Fruit fly (Drosophila melanogaster) whole organism, embryonic: ENCODE data around the gene CG3626.

Source experiments
- CG15601 ChIP-seq: fragments of 200-800 bp; sonication (Bioruptor generic); optimal IDR thresholded peaks from 3 replicates; lab custom pipeline; 2019; ENCODE audit warnings: missing biosample characterization, mild to moderate bottlenecking, missing genetic modification characterization, moderate library complexity
- CG17328 ChIP-seq: fragments of 200-800 bp; sonication (Bioruptor generic); IDR thresholded peaks from 2 replicates; pipeline ENCODE4 v1.3.6; 2022; ENCODE audit warnings: missing biosample characterization, missing genetic modification characterization
- CG17912 ChIP-seq: fragments of 200-800 bp; sonication (Bioruptor generic); optimal IDR thresholded peaks from 2 replicates; lab custom pipeline; 2018; ENCODE audit warnings: missing biosample characterization, mild to moderate bottlenecking, missing genetic modification characterization
- CG18262 ChIP-seq: fragments of 200-800 bp; optimal IDR thresholded peaks from 3 replicates; lab custom pipeline; 2019; ENCODE audit warnings: missing biosample characterization, mild to moderate bottlenecking, missing genetic modification characterization, moderate library complexity
- CG31365 ChIP-seq: fragments of 200-800 bp; sonication (Bioruptor generic); optimal IDR thresholded peaks from 2 replicates; lab custom pipeline; 2018; ENCODE audit warnings: missing biosample characterization, mild to moderate bottlenecking, missing genetic modification characterization
- CG4282 ChIP-seq: fragments of 200-800 bp; sonication (Bioruptor generic); optimal IDR thresholded peaks from 2 replicates; lab custom pipeline; 2016; ENCODE audit warnings: missing biosample characterization, missing genetic modification characterization
- CG4730 ChIP-seq: fragments of 200-800 bp; sonication (Bioruptor generic); IDR thresholded peaks from 2 replicates; pipeline ENCODE4 v1.3.6; 2022; ENCODE audit warnings: missing biosample characterization, missing genetic modification characterization
- CG7271 ChIP-seq: fragments of 200-800 bp; sonication (Bioruptor generic); optimal IDR thresholded peaks from 2 replicates; lab custom pipeline; 2018; ENCODE audit warnings: missing biosample characterization, mild to moderate bottlenecking, missing genetic modification characterization, moderate library complexity
- CG8089 ChIP-seq: fragments of 200-800 bp; sonication (Bioruptor generic); optimal IDR thresholded peaks from 3 replicates; lab custom pipeline; 2016; ENCODE audit warnings: missing biosample characterization, missing genetic modification characterization
- CG9215 ChIP-seq: fragments of 200-800 bp; sonication (Bioruptor generic); IDR thresholded peaks from 2 replicates; pipeline ENCODE4 v1.3.6; 2022; ENCODE audit warnings: missing biosample characterization, missing genetic modification characterization
- CG9609 ChIP-seq: fragments of 200-800 bp; sonication (Bioruptor generic); optimal IDR thresholded peaks from 3 replicates; lab custom pipeline; 2016; ENCODE audit warnings: missing biosample characterization, missing genetic modification characterization
- CG9797 ChIP-seq: fragments of 200-800 bp; sonication (Bioruptor generic); optimal IDR thresholded peaks from 3 replicates; lab custom pipeline; 2018; ENCODE audit warnings: missing biosample characterization, mild to moderate bottlenecking, missing genetic modification characterization
- CG9876 ChIP-seq: fragments of 200-800 bp; sonication (Bioruptor generic); optimal IDR thresholded peaks from 2 replicates; lab custom pipeline; 2016; ENCODE audit warnings: missing biosample characterization, missing genetic modification characterization
- CHES-1-like ChIP-seq: fragments of 200-800 bp; sonication (Bioruptor generic); optimal IDR thresholded peaks from 2 replicates; lab custom pipeline; 2016; ENCODE audit warnings: missing biosample characterization, missing genetic modification characterization
- D19A ChIP-seq: fragments of 200-800 bp; optimal IDR thresholded peaks from 3 replicates; lab custom pipeline; 2019; ENCODE audit warnings: missing biosample characterization, mild to moderate bottlenecking, missing genetic modification characterization, moderate library complexity
- Deaf1 ChIP-seq: fragments of 200-800 bp; optimal IDR thresholded peaks from 3 replicates; lab custom pipeline; 2019; ENCODE audit warnings: missing biosample characterization, mild to moderate bottlenecking, missing genetic modification characterization, moderate library complexity
- Dip3 ChIP-seq: fragments of 200-800 bp; sonication (Bioruptor generic); optimal IDR thresholded peaks from 3 replicates; lab custom pipeline; 2016; ENCODE audit warnings: missing biosample characterization, missing genetic modification characterization
- Dll ChIP-seq: fragments of 200-800 bp; sonication (Bioruptor generic); IDR thresholded peaks from 4 replicates; pipeline ENCODE4 v1.3.6; 2022; ENCODE audit warnings: missing biosample characterization, missing genetic modification characterization; ENCODE audit not compliant: partially characterized antibody
- Dref ChIP-seq: fragments of 200-800 bp; sonication (Bioruptor generic); IDR thresholded peaks from 2 replicates; pipeline ENCODE4 v1.3.6; 2022; ENCODE audit warnings: missing biosample characterization, missing genetic modification characterization
- Elba2 ChIP-seq: fragments of 200-800 bp; sonication (Bioruptor generic); optimal IDR thresholded peaks from 3 replicates; lab custom pipeline; 2016; ENCODE audit warnings: missing biosample characterization, missing genetic modification characterization
- Ets97D ChIP-seq: fragments of 200-800 bp; sonication (Bioruptor generic); optimal IDR thresholded peaks from 3 replicates; lab custom pipeline; 2016; ENCODE audit warnings: missing biosample characterization, missing genetic modification characterization
- GATAe ChIP-seq: fragments of 200-800 bp; sonication (Bioruptor generic); conservative IDR thresholded peaks from 2 replicates; pipeline ENCODE4 v1.3.6; 2022; ENCODE audit warnings: missing biosample characterization, missing genetic modification characterization
- Mes4 ChIP-seq: fragments of 200-800 bp; sonication (Bioruptor generic); optimal IDR thresholded peaks from 2 replicates; lab custom pipeline; 2016; ENCODE audit warnings: missing biosample characterization, missing genetic modification characterization
- NC2β ChIP-seq: fragments of 200-800 bp; sonication (Bioruptor generic); optimal IDR thresholded peaks from 2 replicates; lab custom pipeline; 2016; ENCODE audit warnings: missing biosample characterization, missing genetic modification characterization
- Nf-YA ChIP-seq: fragments of 200-800 bp; sonication (Bioruptor generic); IDR thresholded peaks from 2 replicates; pipeline ENCODE4 v1.3.6; 2022; ENCODE audit warnings: missing biosample characterization, missing genetic modification characterization
- Nf-YC ChIP-seq: fragments of 200-800 bp; optimal IDR thresholded peaks from 3 replicates; lab custom pipeline; 2019; ENCODE audit warnings: missing biosample characterization, mild to moderate bottlenecking, missing genetic modification characterization, moderate library complexity
- Oaz ChIP-seq: fragments of 200-800 bp; sonication (Bioruptor generic); IDR thresholded peaks from 2 replicates; pipeline ENCODE4 v1.3.6; 2022; ENCODE audit warnings: missing biosample characterization, missing genetic modification characterization
- Rfx ChIP-seq: fragments of 200-800 bp; sonication (Bioruptor generic); IDR thresholded peaks from 2 replicates; pipeline ENCODE4 v1.3.6; 2022; ENCODE audit warnings: missing biosample characterization, missing genetic modification characterization
- YL-1 ChIP-seq: fragments of 200-800 bp; sonication (Bioruptor generic); optimal IDR thresholded peaks from 3 replicates; lab custom pipeline; 2017; ENCODE audit warnings: missing biosample characterization, mild to moderate bottlenecking, missing genetic modification characterization
- ac ChIP-seq: fragments of 200-800 bp; sonication (Bioruptor generic); optimal IDR thresholded peaks from 3 replicates; lab custom pipeline; 2017; ENCODE audit warnings: missing biosample characterization, mild to moderate bottlenecking, missing genetic modification characterization
- ato ChIP-seq: fragments of 200-800 bp; sonication (Bioruptor generic); IDR thresholded peaks from 2 replicates; pipeline ENCODE4 v1.3.6; 2022; ENCODE audit warnings: missing biosample characterization, missing genetic modification characterization; ENCODE audit not compliant: partially characterized antibody
- br ChIP-seq: fragments of >200 bp; optimal IDR thresholded peaks from 2 replicates; lab custom pipeline; 2017
- ci ChIP-seq: fragments of 200-800 bp; sonication (Bioruptor generic); IDR thresholded peaks from 3 replicates; pipeline ENCODE4 v1.3.6; 2022; ENCODE audit warnings: missing biosample characterization, missing genetic modification characterization
- croc ChIP-seq: fragments of 200-800 bp; sonication (Bioruptor generic); conservative IDR thresholded peaks from 3 replicates; pipeline ENCODE4 v1.3.6; 2022; ENCODE audit warnings: missing biosample characterization, missing genetic modification characterization
- crp ChIP-seq, 2 experiments: fragments of 200-800 bp; sonication (Bioruptor generic); optimal IDR thresholded peaks; 2 replicates in 1 of 2; 3 replicates in 1 of 2; lab custom pipeline; 2017; ENCODE audit warnings: missing biosample characterization in 2 of 2, missing genetic modification characterization in 2 of 2, mild to moderate bottlenecking in 1 of 2, moderate library complexity in 1 of 2
- disco-r ChIP-seq: fragments of 200-800 bp; sonication (Bioruptor generic); optimal IDR thresholded peaks from 2 replicates; lab custom pipeline; 2016; ENCODE audit warnings: missing biosample characterization, missing genetic modification characterization
- dmrt11E ChIP-seq: fragments of 200-800 bp; sonication (Bioruptor generic); optimal IDR thresholded peaks from 3 replicates; lab custom pipeline; 2018; ENCODE audit warnings: missing biosample characterization, mild to moderate bottlenecking, missing genetic modification characterization, moderate library complexity
- ewg ChIP-seq: fragments of 200-800 bp; sonication (Bioruptor generic); optimal IDR thresholded peaks from 3 replicates; lab custom pipeline; 2017; ENCODE audit warnings: mild to moderate bottlenecking, missing biosample characterization, missing genetic modification reagents, missing genetic modification characterization
- gcm2 ChIP-seq: fragments of 200-800 bp; sonication (Bioruptor generic); optimal IDR thresholded peaks from 2 replicates; lab custom pipeline; 2016; ENCODE audit warnings: missing biosample characterization, missing genetic modification characterization
- gro ChIP-seq: fragments of 200-800 bp; sonication (Bioruptor generic); optimal IDR thresholded peaks from 2 replicates; lab custom pipeline; 2016; ENCODE audit warnings: missing biosample characterization, missing genetic modification characterization
- her ChIP-seq: fragments of 200-800 bp; sonication (Bioruptor generic); optimal IDR thresholded peaks from 2 replicates; lab custom pipeline; 2016; ENCODE audit warnings: missing biosample characterization, missing genetic modification characterization
- lab ChIP-seq: fragments of 200-800 bp; sonication (Bioruptor generic); optimal IDR thresholded peaks from 3 replicates; lab custom pipeline; 2017; ENCODE audit warnings: missing biosample characterization, missing genetic modification characterization, mild to moderate bottlenecking, moderate library complexity, missing genetic modification reagents
- lmd ChIP-seq: fragments of 200-800 bp; sonication (Bioruptor generic); IDR thresholded peaks from 2 replicates; pipeline ENCODE4 v1.3.6; 2022; ENCODE audit warnings: missing biosample characterization, missing genetic modification characterization
- lola ChIP-seq, 3 experiments: fragments of >200 bp in 2 of 3; fragments of 200-800 bp in 1 of 3; sonication (Bioruptor generic) in 1 of 3; optimal IDR thresholded peaks; 2 replicates each; lab custom pipeline; 2017 to 2019; ENCODE audit warnings: missing biosample characterization in 3 of 3, missing genetic modification characterization in 3 of 3, mild to moderate bottlenecking in 1 of 3, moderate library complexity in 1 of 3
- lov ChIP-seq, 2 experiments: fragments of 200-800 bp in 1 of 2; fragments of >200 bp in 1 of 2; sonication (Bioruptor generic) in 1 of 2; IDR thresholded peaks in 1 of 2; optimal IDR thresholded peaks in 1 of 2; 2 replicates in 1 of 2; 3 replicates in 1 of 2; pipeline versions ENCODE4 v1.3.6 to Lab custom; 2017 to 2022; ENCODE audit warnings: missing biosample characterization in 1 of 2, missing genetic modification characterization in 1 of 2
- p53 ChIP-seq: fragments of 200-800 bp; sonication (Bioruptor generic); optimal IDR thresholded peaks from 2 replicates; lab custom pipeline; 2016; ENCODE audit warnings: missing biosample characterization, missing genetic modification characterization
- pros ChIP-seq: fragments of 200-800 bp; sonication (Bioruptor generic); optimal IDR thresholded peaks from 3 replicates; lab custom pipeline; 2019; ENCODE audit warnings: missing biosample characterization, mild to moderate bottlenecking, missing genetic modification characterization, moderate library complexity
- sug ChIP-seq: fragments of 200-800 bp; optimal IDR thresholded peaks from 2 replicates; lab custom pipeline; 2019; ENCODE audit warnings: missing biosample characterization, mild to moderate bottlenecking, missing genetic modification characterization, moderate library complexity
- trh ChIP-seq: fragments of 200-800 bp; sonication (Bioruptor generic); optimal IDR thresholded peaks from 2 replicates; lab custom pipeline; 2016; ENCODE audit warnings: missing biosample characterization, missing genetic modification characterization
- vnd ChIP-seq: fragments of 200-800 bp; sonication (Bioruptor generic); IDR thresholded peaks from 3 replicates; pipeline ENCODE4 v1.3.6; 2022; ENCODE audit warnings: missing biosample characterization, missing genetic modification characterization; ENCODE audit not compliant: partially characterized antibody
- z ChIP-seq: fragments of 200-800 bp; sonication (Bioruptor generic); IDR thresholded peaks from 3 replicates; pipeline ENCODE4 v1.3.6; 2022; ENCODE audit warnings: missing biosample characterization, missing genetic modification characterization

Gene CG3626

dm6 chrX:4324781-4325180, 41.4 kb upstream of the CG3626 start (continued):
- peak; percentile 100 for TF ChIP-seq Rfx (GFP tag; lab: Robert Waterston, UW)
- TF ChIP-seq ac = peak; percentile 78
- peak; percentile 92 for TF ChIP-seq D19A (tag; lab: Kevin White, UChicago)
- TF ChIP-seq trh = peak; percentile 95
- peak; percentile 97 for TF ChIP-seq Nf-YA (GFP tag; lab: Robert Waterston, UW)
- TF ChIP-seq Nf-YC (tag; lab: Kevin White, UChicago) = peak; percentile 92
- no peak for TF ChIP-seq vnd (GFP tag; lab: Robert Waterston, UW)
- TF ChIP-seq YL-1 (GFP tag; lab: Kevin White, UChicago) = peak; percentile 76
- peak; percentile 73 for TF ChIP-seq dmrt11E (tag; lab: Kevin White, UChicago)
- TF ChIP-seq croc (GFP tag; lab: Robert Waterston, UW) = peak; percentile 96
- TF ChIP-seq CG4730 (GFP tag; lab: Robert Waterston, UW) = peak; percentile 99
- peak; percentile 92 for TF ChIP-seq CG31365 (tag; lab: Kevin White, UChicago)
- TF ChIP-seq lmd (GFP tag; lab: Robert Waterston, UW) = peak; percentile 99
- TF ChIP-seq br (lab: Kevin White, UChicago) = no peak
- peak; percentile 76 for TF ChIP-seq CG7271
- peak in 1 of 3 experiments; percentile 78 for TF ChIP-seq lola (GFP tag; optimal IDR thresholded peaks at IDR 0.05; lab: Kevin White, UChicago)
- no peak for TF ChIP-seq Dll (GFP tag; lab: Robert Waterston, UW)
- peak; percentile 98 for TF ChIP-seq CG9609 (GFP tag; lab: Kevin White, UChicago)
- peak; percentile 99 for TF ChIP-seq Dip3 (GFP tag; lab: Kevin White, UChicago)
- TF ChIP-seq lab (GFP tag; lab: Kevin White, UChicago) = peak; percentile 99
- peak; percentile 96 for TF ChIP-seq disco-r
- peak; percentile 88 for TF ChIP-seq p53 (GFP tag; lab: Kevin White, UChicago)
- TF ChIP-seq ci (GFP tag; lab: Robert Waterston, UW) = peak; percentile 99
- peak; percentile 98 for TF ChIP-seq CHES-1-like (GFP tag; lab: Kevin White, UChicago)
- TF ChIP-seq gro (GFP tag; lab: Kevin White, UChicago) = peak; percentile 99
- TF ChIP-seq gcm2 (GFP tag; lab: Kevin White, UChicago) = peak; percentile 95
- peak; percentile 96 for TF ChIP-seq Mes4 (GFP tag; lab: Kevin White, UChicago)
- TF ChIP-seq lov (optimal IDR thresholded peaks at IDR 0.05; lab: Kevin White, UChicago) = no peak
- peak; percentile 96 for TF ChIP-seq lov (GFP tag; IDR thresholded peaks at IDR 0.05; lab: Robert Waterston, UW)
- TF ChIP-seq CG17912 (GFP tag; lab: Kevin White, UChicago) = peak; percentile 96
- TF ChIP-seq crp (GFP tag; optimal IDR thresholded peaks at IDR 0.05; lab: Kevin White, UChicago) = peak in 1 of 2 experiments; percentile 66
- TF ChIP-seq CG4282 (GFP tag; lab: Kevin White, UChicago) = peak; percentile 95
- peak; percentile 91 for TF ChIP-seq CG18262 (tag; lab: Kevin White, UChicago)
- TF ChIP-seq CG8089 (GFP tag; lab: Kevin White, UChicago) = peak; percentile 96
- peak; percentile 97 for TF ChIP-seq CG9876
- peak; percentile 54 for TF ChIP-seq Dref (GFP tag; lab: Robert Waterston, UW)
- peak; percentile 84 for TF ChIP-seq Deaf1
- peak; percentile 33 for TF ChIP-seq Elba2
- peak; percentile 98 for TF ChIP-seq sug (tag; lab: Kevin White, UChicago)
- TF ChIP-seq her (GFP tag; lab: Kevin White, UChicago) = peak; percentile 97
- peak; percentile 98 for TF ChIP-seq CG17328
- TF ChIP-seq ewg (GFP tag; lab: Kevin White, UChicago) = peak; percentile 94
- TF ChIP-seq CG9215 (GFP tag; lab: Robert Waterston, UW) = peak; percentile 98
- TF ChIP-seq z (GFP tag; lab: Robert Waterston, UW) = peak; percentile 73
- no peak for TF ChIP-seq ato (GFP tag; lab: Robert Waterston, UW)
- peak; percentile 92 for TF ChIP-seq CG15601 (tag; lab: Kevin White, UChicago)
- TF ChIP-seq Ets97D (GFP tag; lab: Kevin White, UChicago) = peak; percentile 90
- peak; percentile 99 for TF ChIP-seq GATAe (GFP tag; lab: Robert Waterston, UW)
- TF ChIP-seq CG9797 = peak; percentile 43
- peak; percentile 96 for TF ChIP-seq NC2β (GFP tag; lab: Kevin White, UChicago)
- TF ChIP-seq pros = peak; percentile 19
- TF ChIP-seq Oaz (GFP tag; lab: Robert Waterston, UW) = peak; percentile 98
